Fruit fly (Drosophila melanogaster): ENCODE data around the gene cutlet.

Gene cutlet

dm6 chr2L:3697772-3698171 lies 13.8 kb downstream of the cutlet start, which contains the start of gene CG3604:
Gene CG3604 (minus strand): TSS chr2L:3697872.
- TF ChIP-seq usp (GFP tag; optimal IDR thresholded peaks at IDR 0.05) (no peak), pan (optimal IDR thresholded peaks at IDR 0.05) (no peak), EcR (GFP tag; optimal IDR thresholded peaks at IDR 0.05) (no peak), CG8478 (optimal IDR thresholded peaks at IDR 0.05) (no peak), psq (optimal IDR thresholded peaks at IDR 0.05) (no peak), Dll (optimal IDR thresholded peaks at IDR 0.05) (no peak)

dm6 chr2L:3696438-3696837 lies 15.1 kb downstream of the cutlet start, which contains the start of gene IM33:
Gene IM33 (minus strand): TSS chr2L:3696658.
- no peak for TF ChIP-seq CG8478 (optimal IDR thresholded peaks at IDR 0.05)
- no peak for TF ChIP-seq usp (GFP tag; optimal IDR thresholded peaks at IDR 0.05)
- no peak for TF ChIP-seq Dll (optimal IDR thresholded peaks at IDR 0.05)
- no peak for TF ChIP-seq EcR (GFP tag; optimal IDR thresholded peaks at IDR 0.05)
- TF ChIP-seq pan (optimal IDR thresholded peaks at IDR 0.05): no peak
- TF ChIP-seq psq (optimal IDR thresholded peaks at IDR 0.05): no peak

dm6 chr2L:3695361-3695818 lies 16.2 kb downstream of the cutlet start, which contains the start of gene CG16713:
Gene CG16713 (minus strand): TSS chr2L:3695411.
- TF ChIP-seq usp (GFP tag; optimal IDR thresholded peaks at IDR 0.05) (no peak), pan (optimal IDR thresholded peaks at IDR 0.05) (no peak), Dll (optimal IDR thresholded peaks at IDR 0.05) (no peak), psq (optimal IDR thresholded peaks at IDR 0.05) (no peak), CG8478 (optimal IDR thresholded peaks at IDR 0.05) (no peak), EcR (GFP tag; optimal IDR thresholded peaks at IDR 0.05) (no peak)

- TF ChIP-seq usp (GFP tag; optimal IDR thresholded peaks at IDR 0.05): no peak
- TF ChIP-seq Dll (optimal IDR thresholded peaks at IDR 0.05): no peak
- no peak for TF ChIP-seq psq (optimal IDR thresholded peaks at IDR 0.05)
- no peak for TF ChIP-seq EcR (GFP tag; optimal IDR thresholded peaks at IDR 0.05)
- no peak for TF ChIP-seq pan (optimal IDR thresholded peaks at IDR 0.05)
- TF ChIP-seq CG8478 (optimal IDR thresholded peaks at IDR 0.05): no peak
These were observed 16.6 kb downstream of the cutlet start, which contains the start of gene CG43165 for dm6 chr2L:3694920-3695319. Gene CG43165 (minus strand): TSS chr2L:3695020.

DNA sequence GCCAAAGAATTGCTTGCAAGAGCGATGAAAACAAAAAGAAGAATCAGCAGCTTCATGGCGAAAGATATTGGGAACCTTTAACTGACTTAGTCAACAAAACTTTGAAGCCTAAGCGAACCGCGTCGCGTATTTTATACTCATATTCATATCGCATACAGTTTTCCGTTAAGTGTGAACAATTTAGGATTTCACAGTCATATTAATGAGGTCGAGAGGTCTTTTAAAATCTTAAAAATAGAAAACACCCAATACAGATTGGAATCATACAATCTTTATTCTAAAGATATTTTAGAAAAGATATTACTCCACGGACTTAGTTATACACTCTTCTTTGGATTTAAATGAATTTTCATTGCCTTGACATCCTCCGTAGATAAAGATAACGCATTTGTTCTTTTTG lies 17.7 kb downstream of the cutlet start, which contains the start of gene Acp24A4:
Gene Acp24A4, minus strand, starts transcription at position 101 of the 400 bp plus-strand sequence.
- TF ChIP-seq pan (optimal IDR thresholded peaks at IDR 0.05): no peak
- no peak for TF ChIP-seq psq (optimal IDR thresholded peaks at IDR 0.05)
- no peak for TF ChIP-seq usp (GFP tag; optimal IDR thresholded peaks at IDR 0.05)
- TF ChIP-seq EcR (GFP tag; optimal IDR thresholded peaks at IDR 0.05): no peak
- no peak for TF ChIP-seq Dll (optimal IDR thresholded peaks at IDR 0.05)
- TF ChIP-seq CG8478 (optimal IDR thresholded peaks at IDR 0.05): no peak

dm6 chr2L:3693082-3693481 lies 18.5 kb downstream of the cutlet start, which contains the start of gene CG3513:
Gene CG3513 (minus strand): TSS chr2L:3693182.
- TF ChIP-seq usp (GFP tag; optimal IDR thresholded peaks at IDR 0.05) (no peak), pan (optimal IDR thresholded peaks at IDR 0.05) (no peak), psq (optimal IDR thresholded peaks at IDR 0.05) (no peak), Dll (optimal IDR thresholded peaks at IDR 0.05) (no peak), EcR (GFP tag; optimal IDR thresholded peaks at IDR 0.05) (no peak), CG8478 (optimal IDR thresholded peaks at IDR 0.05) (no peak)

- TF ChIP-seq EcR (GFP tag; optimal IDR thresholded peaks at IDR 0.05) (no peak), CG8478 (optimal IDR thresholded peaks at IDR 0.05) (no peak), pan (optimal IDR thresholded peaks at IDR 0.05) (no peak), Dll (optimal IDR thresholded peaks at IDR 0.05) (no peak), psq (optimal IDR thresholded peaks at IDR 0.05) (no peak), usp (GFP tag; optimal IDR thresholded peaks at IDR 0.05) (no peak)
These were observed 19.1 kb downstream of the cutlet start, which contains the start of gene CG16704 for dm6 chr2L:3692466-3692865. Gene CG16704 (minus strand): TSS chr2L:3692587.

dm6 chr2L:3685139-3685851 lies 26.3 kb downstream of the cutlet start:
- TF ChIP-seq pan (optimal IDR thresholded peaks at IDR 0.05) (no peak), Dll (optimal IDR thresholded peaks at IDR 0.05) (no peak), psq (optimal IDR thresholded peaks at IDR 0.05) (no peak), usp (GFP tag; optimal IDR thresholded peaks at IDR 0.05) (no peak), CG8478 (optimal IDR thresholded peaks at IDR 0.05) (no peak), EcR (GFP tag; optimal IDR thresholded peaks at IDR 0.05) (no peak)

- TF ChIP-seq psq (optimal IDR thresholded peaks at IDR 0.05) (no peak), usp (GFP tag; optimal IDR thresholded peaks at IDR 0.05) (no peak), EcR (GFP tag; optimal IDR thresholded peaks at IDR 0.05) (no peak), pan (optimal IDR thresholded peaks at IDR 0.05) (no peak), Dll (optimal IDR thresholded peaks at IDR 0.05) (no peak), CG8478 (optimal IDR thresholded peaks at IDR 0.05) (no peak)
These were observed 29.1 kb downstream of the cutlet start for dm6 chr2L:3682489-3682888.

DNA sequence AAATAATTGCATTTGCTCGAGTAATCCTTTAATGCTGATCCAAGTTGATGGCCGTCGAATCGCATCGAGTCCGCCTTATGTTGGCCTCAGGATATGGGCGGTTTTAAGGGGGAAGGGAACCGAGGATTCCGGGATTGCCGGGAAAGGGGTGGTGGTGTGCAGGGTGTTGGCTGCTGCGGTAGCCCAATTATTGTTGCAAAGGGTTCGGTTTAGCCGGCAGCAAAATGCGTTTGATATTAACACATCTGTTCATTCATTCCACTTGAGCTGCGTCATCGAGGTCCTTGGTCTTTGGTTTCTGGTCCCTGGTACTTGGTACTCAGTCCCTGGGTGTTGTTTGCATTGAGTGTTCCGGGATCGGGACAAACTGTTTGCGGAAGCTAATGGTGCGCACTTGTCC lies 30.2 kb downstream of the cutlet start:
- TF ChIP-seq CG8478 (optimal IDR thresholded peaks at IDR 0.05): no peak
- TF ChIP-seq psq (optimal IDR thresholded peaks at IDR 0.05): no peak
- TF ChIP-seq pan (optimal IDR thresholded peaks at IDR 0.05): no peak

DNA sequence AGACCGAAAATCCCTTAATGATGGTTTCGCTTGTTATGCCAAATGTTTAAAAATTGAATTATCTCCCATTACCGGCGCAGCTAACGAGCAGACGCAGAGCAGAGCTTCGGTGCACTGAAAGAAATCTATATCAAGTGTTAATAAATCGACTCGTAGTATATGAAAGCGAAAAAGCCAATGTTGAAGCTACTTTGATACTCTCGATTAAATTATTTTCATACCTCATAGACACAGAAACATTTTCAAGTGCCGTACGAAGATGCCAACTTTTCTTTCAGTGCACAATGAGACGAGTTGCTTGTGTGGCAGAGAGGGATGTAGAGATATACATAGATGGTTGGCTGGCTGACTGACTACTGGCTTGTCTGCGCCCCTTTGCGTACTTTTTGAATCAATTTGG lies 35.8 kb downstream of the cutlet start:
- TF ChIP-seq psq (optimal IDR thresholded peaks at IDR 0.05) (no peak), EcR (GFP tag; optimal IDR thresholded peaks at IDR 0.05) (no peak), usp (GFP tag; optimal IDR thresholded peaks at IDR 0.05) (no peak), Dll (optimal IDR thresholded peaks at IDR 0.05) (no peak), CG8478 (optimal IDR thresholded peaks at IDR 0.05) (no peak), pan (optimal IDR thresholded peaks at IDR 0.05) (no peak)

DNA sequence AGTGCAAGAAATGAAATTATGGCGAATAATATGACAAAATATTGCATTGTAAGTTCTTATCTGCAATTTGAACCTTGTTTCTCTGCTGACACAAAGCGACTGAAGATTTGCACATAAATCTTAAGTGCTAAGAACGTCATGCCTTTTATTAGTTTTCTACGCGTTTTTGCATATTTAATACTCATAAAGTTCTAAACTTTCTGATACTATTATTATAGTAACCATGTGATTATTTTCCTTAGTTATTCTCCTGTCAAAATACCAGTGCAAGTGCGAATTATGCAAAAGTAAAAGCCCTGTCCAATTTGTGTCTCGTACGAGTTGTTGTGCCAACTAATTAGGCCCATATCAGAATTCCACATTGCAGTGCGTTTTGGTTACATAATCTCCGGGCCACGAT lies 41.1 kb downstream of the cutlet start, which contains the start of gene Sfp24Bc:
Gene Sfp24Bc, minus strand, starts transcription at position 101 of the 400 bp plus-strand sequence.
- TF ChIP-seq Dll (optimal IDR thresholded peaks at IDR 0.05): no peak
- no peak for TF ChIP-seq CG8478 (optimal IDR thresholded peaks at IDR 0.05)
- no peak for TF ChIP-seq psq (optimal IDR thresholded peaks at IDR 0.05)
- TF ChIP-seq EcR (GFP tag; optimal IDR thresholded peaks at IDR 0.05): no peak
- no peak for TF ChIP-seq usp (GFP tag; optimal IDR thresholded peaks at IDR 0.05)
- no peak for TF ChIP-seq pan (optimal IDR thresholded peaks at IDR 0.05)

Data from whole organism.